Fruit fly (Drosophila melanogaster): Measurements from ENCODE around the gene CG31800.

- TF ChIP-seq CG13204 (GFP tag; optimal IDR thresholded peaks at IDR 0.05) = no peak
- TF ChIP-seq Pif1A (GFP tag; optimal IDR thresholded peaks at IDR 0.05) = no peak
- TF ChIP-seq D1 (tag; optimal IDR thresholded peaks at IDR 0.05) = no peak
- no peak for TF ChIP-seq CG8301 (tag; optimal IDR thresholded peaks at IDR 0.05)
- TF ChIP-seq CG9948 (tag; optimal IDR thresholded peaks at IDR 0.05) = no peak
- no peak for TF ChIP-seq CG4496 (GFP tag; IDR thresholded peaks at IDR 0.05)
Measured at dm6 chr2L:19063090-19063692, 28.8 kb upstream of the CG31800 start, which contains the start of gene Dus4.

All from whole organism, pupa.